Worm (Caenorhabditis elegans): ENCODE results near the gene T19C3.4.

ce11 chrIII:600316-600932 is 19.6 kb downstream of the T19C3.4 start, which contains the start of gene lec-6:
- TF ChIP-seq ztf-23 (GFP tag; IDR thresholded peaks at IDR 0.05): no peak
- TF ChIP-seq tab-1 (GFP tag; IDR thresholded peaks at IDR 0.05): no peak

Measured in whole organism, midembryonic.